Worm (Caenorhabditis elegans) whole organism, early embryonic: ENCODE measurements around the gene lea-1.

Source experiments
- B0310.2 ChIP-seq: sonication (generic microtip); optimal IDR thresholded peaks from 2 replicates; lab custom pipeline; 2016; ENCODE audit warnings: mild to moderate bottlenecking, missing genetic modification characterization, missing compliant biosample characterization
- ama-1 ChIP-seq: fragments of 150-350 bp; optimal IDR thresholded peaks from 2 replicates; lab custom pipeline; 2014
- ceh-36 ChIP-seq: sonication (generic microtip); optimal IDR thresholded peaks from 2 replicates; lab custom pipeline; 2016; ENCODE audit warnings: missing genetic modification characterization, inconsistent platforms, missing compliant biosample characterization
- ets-7 ChIP-seq: sonication (generic microtip); optimal IDR thresholded peaks from 2 replicates; lab custom pipeline; 2016; ENCODE audit warnings: missing genotype, missing genetic modification characterization, missing compliant biosample characterization
- hmbx-1 ChIP-seq: sonication (generic microtip); optimal IDR thresholded peaks from 2 replicates; lab custom pipeline; 2016; ENCODE audit warnings: mild to moderate bottlenecking, missing genetic modification characterization, missing compliant biosample characterization
- hnd-1 ChIP-seq: sonication (generic microtip); optimal IDR thresholded peaks from 2 replicates; lab custom pipeline; 2016; ENCODE audit warnings: missing genetic modification characterization, missing compliant biosample characterization
- tra-4 ChIP-seq: sonication (generic microtip); optimal IDR thresholded peaks from 2 replicates; lab custom pipeline; 2017; ENCODE audit warnings: missing genetic modification characterization, missing compliant biosample characterization

- TF ChIP-seq ama-1 (no peak), hmbx-1 (tag; lab: Kevin White, UChicago) (no peak), ceh-36 (tag; lab: Kevin White, UChicago) (no peak), tra-4 (tag; lab: Kevin White, UChicago) (no peak), B0310.2 (tag; lab: Kevin White, UChicago) (no peak), hnd-1 (tag; lab: Kevin White, UChicago) (no peak), ets-7 (tag; lab: Kevin White, UChicago) (no peak)
These were observed 28.2 kb upstream of the lea-1 start for ce11 chrV:9983529-9983928.
